Worm (Caenorhabditis elegans): ENCODE data around the gene T10F2.2.

- TF ChIP-seq sea-1 (GFP tag; conservative IDR thresholded peaks at IDR 0.05) (peak; percentile 81), ceh-36 (tag; optimal IDR thresholded peaks at IDR 0.05) (peak; percentile 13), tbx-37 (GFP tag; conservative IDR thresholded peaks at IDR 0.05) (peak; percentile 93), ama-1 (optimal IDR thresholded peaks at IDR 0.05) (no peak), B0310.2 (tag; optimal IDR thresholded peaks at IDR 0.05) (peak; percentile 26), flt-1 (GFP tag; IDR thresholded peaks at IDR 0.05) (peak; percentile 75)
Observed at ce11 chrIII:5172470-5172869, 7.4 kb upstream of the T10F2.2 start, which contains the start of gene K10D2.5.

All from whole organism, early embryonic.